Fruit fly (Drosophila melanogaster): ENCODE results near the gene CG34427.

Gene CG34427

dm6 chr3L:8826038-8826437 is 21.5 kb downstream of the CG34427 start:
- TF ChIP-seq CG13204 (GFP tag; optimal IDR thresholded peaks at IDR 0.05) (no peak), CG15710 (tag; optimal IDR thresholded peaks at IDR 0.05) (no peak), CG32121 (GFP tag; IDR thresholded peaks at IDR 0.05) (no peak), CG10348 (GFP tag; IDR thresholded peaks at IDR 0.05) (no peak), Snoo (tag; optimal IDR thresholded peaks at IDR 0.05) (no peak), Ets98B (GFP tag; IDR thresholded peaks at IDR 0.05) (no peak)

dm6 chr3L:8827133-8827867 is 22.7 kb downstream of the CG34427 start, which contains the start of gene dally:
Gene dally (plus strand): TSS chr3L:8827505.
- TF ChIP-seq D1 (tag; optimal IDR thresholded peaks at IDR 0.05) (no peak), CG32121 (GFP tag; IDR thresholded peaks at IDR 0.05) (peak; percentile 70; the same call in 1 of the 2 replicates), CG8301 (tag; optimal IDR thresholded peaks at IDR 0.05) (peak; percentile 2), CG34367 (tag; optimal IDR thresholded peaks at IDR 0.05) (peak; percentile 22), CG14655 (GFP tag; optimal IDR thresholded peaks at IDR 0.05) (peak; percentile 17), Pif1B (GFP tag; optimal IDR thresholded peaks at IDR 0.05) (peak; percentile 70), CG15710 (tag; optimal IDR thresholded peaks at IDR 0.05) (no peak), CG10348 (GFP tag; IDR thresholded peaks at IDR 0.05) (no peak), CG13204 (GFP tag; optimal IDR thresholded peaks at IDR 0.05) (peak; percentile 34), CG4496 (GFP tag; IDR thresholded peaks at IDR 0.05) (peak; percentile 87), Ets98B (GFP tag; IDR thresholded peaks at IDR 0.05) (peak; percentile 73), CG17806 (tag; optimal IDR thresholded peaks at IDR 0.05) (no peak), gl (tag; optimal IDR thresholded peaks at IDR 0.05) (peak; percentile 53), EcR (GFP tag; optimal IDR thresholded peaks at IDR 0.05) (peak; percentile 37), CG12605 (GFP tag; IDR thresholded peaks at IDR 0.05) (peak; percentile 74), Snoo (tag; optimal IDR thresholded peaks at IDR 0.05) (peak; percentile 31), Pif1A (GFP tag; optimal IDR thresholded peaks at IDR 0.05) (peak; percentile 59), fd96Ca (GFP tag; IDR thresholded peaks at IDR 0.05) (peak; percentile 37; the same call in 1 of the 3 replicates)

- TF ChIP-seq CG8301 (tag; optimal IDR thresholded peaks at IDR 0.05) (no peak), CG14655 (GFP tag; optimal IDR thresholded peaks at IDR 0.05) (no peak), rn (GFP tag; IDR thresholded peaks at IDR 0.05) (no peak), D1 (tag; optimal IDR thresholded peaks at IDR 0.05) (no peak), EcR (GFP tag; optimal IDR thresholded peaks at IDR 0.05) (no peak), CG15710 (tag; optimal IDR thresholded peaks at IDR 0.05) (no peak), Pif1A (GFP tag; optimal IDR thresholded peaks at IDR 0.05) (no peak), fd96Ca (GFP tag; IDR thresholded peaks at IDR 0.05) (no peak), CG12605 (GFP tag; IDR thresholded peaks at IDR 0.05) (no peak), CG13204 (GFP tag; optimal IDR thresholded peaks at IDR 0.05) (no peak), CG4496 (GFP tag; IDR thresholded peaks at IDR 0.05) (no peak), CG9948 (tag; optimal IDR thresholded peaks at IDR 0.05) (no peak), CG8159 (tag; optimal IDR thresholded peaks at IDR 0.05) (no peak), gl (tag; optimal IDR thresholded peaks at IDR 0.05) (no peak), Snoo (tag; optimal IDR thresholded peaks at IDR 0.05) (no peak)
Observed at dm6 chr3L:8827868-8828159, 23.2 kb downstream of the CG34427 start.

- TF ChIP-seq Snoo (tag; optimal IDR thresholded peaks at IDR 0.05) (no peak), CG17806 (tag; optimal IDR thresholded peaks at IDR 0.05) (no peak)
Observed at dm6 chr3L:8829572-8829971, 25.0 kb downstream of the CG34427 start.

dm6 chr3L:8830017-8830702 is 25.6 kb downstream of the CG34427 start:
- TF ChIP-seq CG17806 (tag; optimal IDR thresholded peaks at IDR 0.05) = no peak
- TF ChIP-seq rn (GFP tag; IDR thresholded peaks at IDR 0.05) = no peak
- no peak for TF ChIP-seq fd96Ca (GFP tag; IDR thresholded peaks at IDR 0.05)
- no peak for TF ChIP-seq Snoo (tag; optimal IDR thresholded peaks at IDR 0.05)
- no peak for TF ChIP-seq CG4496 (GFP tag; IDR thresholded peaks at IDR 0.05)
- TF ChIP-seq gl (tag; optimal IDR thresholded peaks at IDR 0.05) = no peak
- TF ChIP-seq CG9948 (tag; optimal IDR thresholded peaks at IDR 0.05) = no peak
- TF ChIP-seq CG10348 (GFP tag; IDR thresholded peaks at IDR 0.05) = no peak
- TF ChIP-seq CG14655 (GFP tag; optimal IDR thresholded peaks at IDR 0.05) = no peak
- no peak for TF ChIP-seq D1 (tag; optimal IDR thresholded peaks at IDR 0.05)
- TF ChIP-seq Pif1B (GFP tag; optimal IDR thresholded peaks at IDR 0.05) = no peak
- no peak for TF ChIP-seq CG13204 (GFP tag; optimal IDR thresholded peaks at IDR 0.05)
- no peak for TF ChIP-seq CG8159 (tag; optimal IDR thresholded peaks at IDR 0.05)
- TF ChIP-seq CG32121 (GFP tag; IDR thresholded peaks at IDR 0.05) = no peak
- no peak for TF ChIP-seq CG15710 (tag; optimal IDR thresholded peaks at IDR 0.05)

dm6 chr3L:8830954-8831353 is 26.4 kb downstream of the CG34427 start:
- no peak for TF ChIP-seq EcR (GFP tag; optimal IDR thresholded peaks at IDR 0.05)
- TF ChIP-seq CG34367 (tag; optimal IDR thresholded peaks at IDR 0.05) = no peak
- TF ChIP-seq CG9948 (tag; optimal IDR thresholded peaks at IDR 0.05) = no peak
- TF ChIP-seq Snoo (tag; optimal IDR thresholded peaks at IDR 0.05) = no peak
- TF ChIP-seq Pif1A (GFP tag; optimal IDR thresholded peaks at IDR 0.05) = no peak
- no peak for TF ChIP-seq CG8301 (tag; optimal IDR thresholded peaks at IDR 0.05)
- TF ChIP-seq Pif1B (GFP tag; optimal IDR thresholded peaks at IDR 0.05) = no peak
- no peak for TF ChIP-seq CG17806 (tag; optimal IDR thresholded peaks at IDR 0.05)
- TF ChIP-seq CG15710 (tag; optimal IDR thresholded peaks at IDR 0.05) = no peak
- TF ChIP-seq CG12605 (GFP tag; IDR thresholded peaks at IDR 0.05) = no peak
- no peak for TF ChIP-seq rn (GFP tag; IDR thresholded peaks at IDR 0.05)
- TF ChIP-seq CG8159 (tag; optimal IDR thresholded peaks at IDR 0.05) = no peak
